Worm (Caenorhabditis elegans) whole organism, young adult: ENCODE data around the gene ced-2.

Experiments
- B0019.2 ChIP-seq: fragments of 200-800 bp; sonication (Bioruptor generic); conservative IDR thresholded peaks from 2 replicates; pipeline ENCODE4 v1.3.6; 2022; ENCODE audit warnings: missing genetic modification reagents, missing genetic modification characterization, missing compliant biosample characterization
- B0035.1 ChIP-seq: sonication (generic microtip); optimal IDR thresholded peaks from 2 replicates; lab custom pipeline; 2016; ENCODE audit warnings: missing genetic modification characterization, mild to moderate bottlenecking, missing compliant biosample characterization, missing genotype, missing genetic modification reagents
- B0261.1 ChIP-seq: sonication (generic microtip); optimal IDR thresholded peaks from 2 replicates; lab custom pipeline; 2016; ENCODE audit warnings: mild to moderate bottlenecking, missing genetic modification characterization, moderate library complexity, missing compliant biosample characterization
- C17E4.6 ChIP-seq: fragments of 200-800 bp; sonication (Bioruptor generic); IDR thresholded peaks from 2 replicates; pipeline ENCODE4 v1.3.6; 2022; ENCODE audit warnings: missing genetic modification reagents, missing genetic modification characterization, missing compliant biosample characterization
- F10E7.11 ChIP-seq: sonication (generic microtip); optimal IDR thresholded peaks from 2 replicates; lab custom pipeline; 2017; ENCODE audit warnings: mild to moderate bottlenecking, missing genetic modification characterization, moderate library complexity, missing compliant biosample characterization
- F22D6.2 ChIP-seq: sonication (generic microtip); optimal IDR thresholded peaks from 2 replicates; lab custom pipeline; 2016; ENCODE audit warnings: mild to moderate bottlenecking, missing genetic modification characterization, missing compliant biosample characterization
- F39B2.1 ChIP-seq: fragments of 200-800 bp; sonication (Bioruptor generic); IDR thresholded peaks from 2 replicates; pipeline ENCODE4 v1.3.6; 2022; ENCODE audit warnings: missing genetic modification reagents, missing genetic modification characterization, missing compliant biosample characterization
- F57A8.1 ChIP-seq: fragments of 200-800 bp; sonication (Bioruptor generic); optimal IDR thresholded peaks from 2 replicates; lab custom pipeline; 2018; ENCODE audit warnings: mild to moderate bottlenecking, missing genetic modification characterization, moderate library complexity, missing compliant biosample characterization
- Y79H2A.3 ChIP-seq: fragments of 200-800 bp; sonication (Bioruptor generic); conservative IDR thresholded peaks from 2 replicates; pipeline ENCODE4 v1.3.6; 2022; ENCODE audit warnings: missing genetic modification reagents, missing genetic modification characterization, missing compliant biosample characterization
- ZK185.1 ChIP-seq: sonication (generic microtip); optimal IDR thresholded peaks from 2 replicates; lab custom pipeline; 2016; ENCODE audit warnings: mild to moderate bottlenecking, missing genetic modification characterization, missing compliant biosample characterization; ENCODE audit not compliant: poor library complexity, severe bottlenecking
- akir-1 ChIP-seq: fragments of 200-800 bp; sonication (Bioruptor generic); optimal IDR thresholded peaks from 2 replicates; lab custom pipeline; 2018; ENCODE audit warnings: mild to moderate bottlenecking, missing genetic modification characterization, moderate library complexity, missing compliant biosample characterization
- aptf-3 ChIP-seq: fragments of 200-800 bp; sonication (Bioruptor generic); IDR thresholded peaks from 2 replicates; pipeline ENCODE4 v1.3.6; 2022; ENCODE audit warnings: missing genetic modification characterization, missing compliant biosample characterization
- attf-5 ChIP-seq: fragments of 200-800 bp; sonication (Bioruptor generic); optimal IDR thresholded peaks from 2 replicates; lab custom pipeline; 2018; ENCODE audit warnings: mild to moderate bottlenecking, missing genetic modification characterization, missing compliant biosample characterization
- attf-6 ChIP-seq: fragments of 200-800 bp; sonication (Bioruptor generic); IDR thresholded peaks from 2 replicates; pipeline ENCODE4 v1.3.6; 2022; ENCODE audit warnings: missing genetic modification reagents, missing genetic modification characterization, missing compliant biosample characterization
- bed-1 ChIP-seq: fragments of 200-800 bp; sonication (Bioruptor generic); IDR thresholded peaks from 2 replicates; pipeline ENCODE4 v1.3.6; 2022; ENCODE audit warnings: missing genetic modification reagents, missing genetic modification characterization, missing compliant biosample characterization
- bed-2 ChIP-seq: fragments of 200-800 bp; sonication (Bioruptor generic); IDR thresholded peaks from 2 replicates; pipeline ENCODE4 v1.3.6; 2022; ENCODE audit warnings: missing genetic modification reagents, missing genetic modification characterization, missing compliant biosample characterization
- cebp-1 ChIP-seq, 2 experiments: fragments of 200-800 bp in 1 of 2; sonication (Bioruptor generic) in 1 of 2; sonication (generic microtip) in 1 of 2; IDR thresholded peaks in 1 of 2; optimal IDR thresholded peaks in 1 of 2; 2 replicates each; pipeline versions ENCODE4 v1.3.6 to Lab custom; 2017 to 2022; ENCODE audit warnings: missing compliant biosample characterization in 2 of 2, missing genetic modification characterization in 2 of 2, mild to moderate bottlenecking in 1 of 2, missing genetic modification reagents in 1 of 2, moderate library complexity in 1 of 2
- cebp-2 ChIP-seq: fragments of 200-800 bp; sonication (Bioruptor generic); IDR thresholded peaks from 2 replicates; pipeline ENCODE4 v1.3.6; 2022; ENCODE audit warnings: missing genetic modification characterization, missing compliant biosample characterization
- ceh-100 ChIP-seq: fragments of 200-800 bp; sonication (Bioruptor generic); IDR thresholded peaks from 2 replicates; pipeline ENCODE4 v1.3.6; 2022; ENCODE audit warnings: missing genetic modification reagents, missing genetic modification characterization, missing compliant biosample characterization
- ceh-27 ChIP-seq: fragments of 200-800 bp; sonication (Bioruptor generic); optimal IDR thresholded peaks from 2 replicates; lab custom pipeline; 2018; ENCODE audit warnings: mild to moderate bottlenecking, missing genetic modification characterization, moderate library complexity, missing compliant biosample characterization
- ceh-40 ChIP-seq: fragments of 200-800 bp; sonication (Bioruptor generic); IDR thresholded peaks from 2 replicates; pipeline ENCODE4 v1.3.6; 2022; ENCODE audit warnings: missing genetic modification characterization, missing compliant biosample characterization
- chd-7 ChIP-seq: sonication (generic microtip); optimal IDR thresholded peaks from 2 replicates; lab custom pipeline; 2016; ENCODE audit warnings: mild to moderate bottlenecking, missing genetic modification characterization, moderate library complexity, missing compliant biosample characterization
- him-1 ChIP-seq: sonication (generic microtip); optimal IDR thresholded peaks from 2 replicates; lab custom pipeline; 2016; ENCODE audit warnings: missing genotype, missing genetic modification reagents, missing genetic modification characterization, missing compliant biosample characterization
- hrde-1 ChIP-seq: sonication (generic microtip); optimal IDR thresholded peaks from 2 replicates; lab custom pipeline; 2016; ENCODE audit warnings: missing genetic modification characterization, mild to moderate bottlenecking, missing compliant biosample characterization, moderate library complexity, missing genotype, missing genetic modification reagents, borderline replicate concordance
- lag-1 ChIP-seq: fragments of 200-800 bp; sonication (Bioruptor generic); IDR thresholded peaks from 2 replicates; pipeline ENCODE4 v1.3.6; 2022; ENCODE audit warnings: missing genetic modification reagents, missing genetic modification characterization, missing compliant biosample characterization
- lin-35 ChIP-seq, 3 experiments: fragments of 150-350 bp in 2 of 3; sonication (generic microtip) in 1 of 3; optimal IDR thresholded peaks; 2 replicates each; lab custom pipeline; 2014 to 2018; ENCODE audit warnings: missing biosample characterization in 3 of 3, missing genetic modification characterization in 3 of 3, missing genetic modification reagents in 3 of 3
- lin-40 ChIP-seq: sonication (generic microtip); optimal IDR thresholded peaks from 2 replicates; lab custom pipeline; 2016; ENCODE audit warnings: missing genetic modification characterization, mild to moderate bottlenecking, missing compliant biosample characterization, missing genotype, missing genetic modification reagents
- madf-3 ChIP-seq: fragments of 200-800 bp; sonication (Bioruptor generic); IDR thresholded peaks from 2 replicates; pipeline ENCODE4 v1.3.6; 2022; ENCODE audit warnings: missing genetic modification reagents, missing genetic modification characterization, missing compliant biosample characterization
- nfya-1 ChIP-seq: sonication (generic microtip); optimal IDR thresholded peaks from 2 replicates; lab custom pipeline; 2017; ENCODE audit warnings: antibody characterized with exemption, missing compliant biosample characterization, missing genetic modification characterization, borderline replicate concordance; ENCODE audit not compliant: insufficient read depth
- nhr-27 ChIP-seq: fragments of 200-800 bp; sonication (Bioruptor generic); optimal IDR thresholded peaks from 2 replicates; lab custom pipeline; 2018; ENCODE audit warnings: mild to moderate bottlenecking, missing genetic modification characterization, moderate library complexity, missing compliant biosample characterization
- nhr-80 ChIP-seq: sonication (generic microtip); optimal IDR thresholded peaks from 2 replicates; lab custom pipeline; 2016; ENCODE audit warnings: missing genetic modification characterization, missing compliant biosample characterization
- pha-4 ChIP-seq: fragments of 150-350 bp; sonication (generic microtip); optimal IDR thresholded peaks from 2 replicates; lab custom pipeline; 2014; ENCODE audit warnings: missing biosample characterization, missing genetic modification reagents, missing genetic modification characterization
- rec-8 ChIP-seq, 2 experiments: sonication (generic microtip); optimal IDR thresholded peaks; 2 replicates each; lab custom pipeline; 2016; ENCODE audit warnings: mild to moderate bottlenecking in 2 of 2, missing genetic modification characterization in 2 of 2, missing genetic modification reagents in 2 of 2, missing genotype in 2 of 2, missing biosample characterization in 1 of 2, missing compliant biosample characterization in 1 of 2, moderate library complexity in 1 of 2
- repo-1 ChIP-seq: sonication (generic microtip); optimal IDR thresholded peaks from 2 replicates; lab custom pipeline; 2017; ENCODE audit warnings: mild to moderate bottlenecking, missing genetic modification characterization, missing compliant biosample characterization
- sdz-38 ChIP-seq: sonication (generic microtip); optimal IDR thresholded peaks from 2 replicates; lab custom pipeline; 2016; ENCODE audit warnings: missing genotype, missing genetic modification characterization, missing compliant biosample characterization
- snpc-1.1 ChIP-seq: sonication (generic microtip); optimal IDR thresholded peaks from 2 replicates; lab custom pipeline; 2017; ENCODE audit warnings: missing genetic modification characterization, mild to moderate bottlenecking, missing compliant biosample characterization, antibody characterized with exemption, moderate library complexity, missing genotype, missing genetic modification reagents; ENCODE audit not compliant: insufficient read depth
- snpc-4 ChIP-seq, 5 experiments: fragments of 150-350 bp in 1 of 5; sonication (generic microtip) in 4 of 5; optimal IDR thresholded peaks; 2 replicates each; lab custom pipeline; 2014 to 2018; ENCODE audit warnings: missing genetic modification characterization in 5 of 5, missing biosample characterization in 3 of 5, antibody characterized with exemption in 2 of 5, mild to moderate bottlenecking in 2 of 5, missing compliant biosample characterization in 2 of 5, missing genotype in 2 of 5, moderate library complexity in 2 of 5, missing genetic modification reagents in 1 of 5
- somi-1 ChIP-seq: fragments of 200-800 bp; sonication (Bioruptor generic); optimal IDR thresholded peaks from 2 replicates; lab custom pipeline; 2018; ENCODE audit warnings: mild to moderate bottlenecking, missing genetic modification characterization, missing compliant biosample characterization
- zfh-2 ChIP-seq: fragments of 200-800 bp; sonication (Bioruptor generic); conservative IDR thresholded peaks from 2 replicates; pipeline ENCODE4 v1.3.6; 2022; ENCODE audit warnings: missing genetic modification reagents, missing genetic modification characterization, missing compliant biosample characterization
- ztf-3 ChIP-seq: fragments of 200-800 bp; sonication (Bioruptor generic); optimal IDR thresholded peaks from 2 replicates; lab custom pipeline; 2018; ENCODE audit warnings: mild to moderate bottlenecking, missing genetic modification characterization, missing compliant biosample characterization
- ztf-6 ChIP-seq: fragments of 200-800 bp; sonication (Bioruptor generic); IDR thresholded peaks from 2 replicates; pipeline ENCODE4 v1.3.6; 2022; ENCODE audit warnings: missing genetic modification reagents, missing genetic modification characterization, missing compliant biosample characterization

The ced-2 gene

ce11 chrIV:1626342-1626855 lies 29.3 kb downstream of the ced-2 start, which contains the start of gene nhr-146:
TSS of gene nhr-146 (plus strand) at chrIV:1626805.
- TF ChIP-seq ztf-3 (GFP tag; lab: Kevin White, UChicago) (no peak), akir-1 (GFP tag; lab: Kevin White, UChicago) (no peak), snpc-4 (GFP tag; optimal IDR thresholded peaks at IDR 0.05; lab: Kevin White, UChicago) (no peak), snpc-4 (tag; optimal IDR thresholded peaks at IDR 0.05; lab: Kevin White, UChicago) (no peak), nfya-1 (tag; lab: Kevin White, UChicago) (no peak), C17E4.6 (GFP tag; lab: Robert Waterston, UW) (no peak), bed-1 (GFP tag; lab: Robert Waterston, UW) (no peak), Y79H2A.3 (GFP tag; lab: Robert Waterston, UW) (no peak), hrde-1 (tag; lab: Kevin White, UChicago) (no peak), rec-8 (tag; optimal IDR thresholded peaks at IDR 0.05; lab: Kevin White, UChicago) (no peak)

DNA sequence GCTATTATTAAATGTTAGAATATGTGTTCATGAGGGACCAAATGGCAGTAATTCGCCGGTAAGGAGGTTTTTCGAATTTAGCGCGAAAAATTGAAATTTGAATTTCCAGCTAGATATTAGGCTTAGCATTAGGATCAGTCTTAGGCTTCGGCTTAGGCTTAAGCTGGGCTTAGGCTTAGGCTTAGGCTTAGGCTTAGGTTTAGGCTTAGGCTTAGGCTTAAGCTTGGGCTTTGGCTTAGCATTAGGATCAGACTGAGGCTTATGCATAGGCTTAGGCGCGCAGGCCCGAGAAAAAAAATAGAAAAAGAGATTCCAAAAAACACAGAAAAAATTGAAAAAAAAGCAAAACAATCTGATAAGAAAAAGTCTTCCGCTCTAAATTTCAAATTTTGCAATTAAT lies 31.2 kb downstream of the ced-2 start:
- TF ChIP-seq F22D6.2 (tag; lab: Kevin White, UChicago) (no peak), lin-40 (no peak), cebp-2 (GFP tag; lab: Robert Waterston, UW) (0 out of 2 replicates have a peak, but pooled peaks have one; percentile 59), ceh-27 (GFP tag; lab: Kevin White, UChicago) (no peak), attf-6 (no peak), repo-1 (tag; lab: Kevin White, UChicago) (no peak), nhr-27 (tag; lab: Kevin White, UChicago) (no peak), madf-3 (GFP tag; lab: Robert Waterston, UW) (no peak), B0035.1 (no peak)
- TF ChIP-seq, all 124 proteins: peak for 1

- TF ChIP-seq F57A8.1 (GFP tag; lab: Kevin White, UChicago) (no peak), attf-5 (GFP tag; lab: Kevin White, UChicago) (no peak), zfh-2 (GFP tag; lab: Robert Waterston, UW) (peak; percentile 58), madf-3 (GFP tag; lab: Robert Waterston, UW) (no peak), nhr-80 (tag; lab: Kevin White, UChicago) (no peak), snpc-4 (GFP tag; optimal IDR thresholded peaks at IDR 0.05; lab: Kevin White, UChicago) (peak; percentile 39), snpc-4 (tag; optimal IDR thresholded peaks at IDR 0.05; lab: Kevin White, UChicago) (peak in 2 of 4 experiments; percentile 47 to 71), ceh-100 (GFP tag; lab: Robert Waterston, UW) (no peak), cebp-1 (GFP tag; IDR thresholded peaks at IDR 0.05; lab: Robert Waterston, UW) (no peak), cebp-1 (tag; optimal IDR thresholded peaks at IDR 0.05; lab: Kevin White, UChicago) (no peak), nhr-27 (tag; lab: Kevin White, UChicago) (no peak), B0035.1 (no peak), B0261.1 (tag; lab: Kevin White, UChicago) (no peak), F39B2.1 (GFP tag; lab: Robert Waterston, UW) (no peak), B0019.2 (GFP tag; lab: Robert Waterston, UW) (no peak), akir-1 (GFP tag; lab: Kevin White, UChicago) (no peak), ztf-6 (no peak), snpc-1.1 (peak; percentile 44)
These were observed 31.6 kb downstream of the ced-2 start for ce11 chrIV:1628730-1629129.

- TF ChIP-seq ceh-40 (GFP tag; lab: Robert Waterston, UW) (no peak), chd-7 (tag; lab: Kevin White, UChicago) (no peak), ZK185.1 (tag; lab: Kevin White, UChicago) (no peak), aptf-3 (GFP tag; lab: Robert Waterston, UW) (no peak), lin-35 (GFP tag; optimal IDR thresholded peaks at IDR 0.05; lab: Kevin White, UChicago) (no peak), him-1 (tag; lab: Kevin White, UChicago) (no peak), bed-2 (GFP tag; lab: Robert Waterston, UW) (no peak), pha-4 (tag; lab: Kevin White, UChicago) (no peak), F10E7.11 (no peak), ceh-100 (GFP tag; lab: Robert Waterston, UW) (no peak), somi-1 (GFP tag; lab: Kevin White, UChicago) (no peak), nhr-80 (tag; lab: Kevin White, UChicago) (no peak), lag-1 (no peak), sdz-38 (tag; lab: Kevin White, UChicago) (no peak)
- TF ChIP-seq, all 124 proteins: peak for 0
These were observed 34.5 kb downstream of the ced-2 start, which contains the start of gene cpg-24 for ce11 chrIV:1631651-1632050. TSS of gene cpg-24 (plus strand) at chrIV:1631951.
